Fruit fly (Drosophila melanogaster) whole organism, embryonic: ENCODE results near the gene CG33258.

ENCODE experiments used
- Adf1 ChIP-seq: fragments of 200-800 bp; sonication (Bioruptor generic); IDR thresholded peaks from 2 replicates; pipeline ENCODE4 v1.3.6; 2022; ENCODE audit warnings: missing biosample characterization, missing genetic modification characterization
- Atf3 ChIP-seq: fragments of 200-800 bp; sonication (Bioruptor generic); optimal IDR thresholded peaks from 3 replicates; lab custom pipeline; 2016; ENCODE audit warnings: missing biosample characterization, missing genetic modification characterization
- B-H2 ChIP-seq: fragments of 200-800 bp; sonication (Bioruptor generic); optimal IDR thresholded peaks from 2 replicates; lab custom pipeline; 2018; ENCODE audit warnings: missing biosample characterization, mild to moderate bottlenecking, missing genetic modification characterization
- Bgb ChIP-seq: fragments of 200-800 bp; sonication (Bioruptor generic); IDR thresholded peaks from 2 replicates; pipeline ENCODE4 v1.3.6; 2022; ENCODE audit warnings: missing biosample characterization, missing genetic modification characterization; ENCODE audit not compliant: partially characterized antibody
- CG10431 ChIP-seq: fragments of 200-800 bp; sonication (Bioruptor generic); optimal IDR thresholded peaks from 3 replicates; lab custom pipeline; 2018; ENCODE audit warnings: missing biosample characterization, mild to moderate bottlenecking, missing genetic modification characterization
- CG11085 ChIP-seq: fragments of 200-800 bp; sonication (Bioruptor generic); IDR thresholded peaks from 2 replicates; pipeline ENCODE4 v1.3.6; 2022; ENCODE audit warnings: missing biosample characterization, missing genetic modification characterization
- CG12942 ChIP-seq: fragments of 200-800 bp; sonication (Bioruptor generic); optimal IDR thresholded peaks from 3 replicates; lab custom pipeline; 2016; ENCODE audit warnings: missing biosample characterization, missing genetic modification characterization
- CG15696 ChIP-seq: fragments of 200-800 bp; sonication (Bioruptor generic); optimal IDR thresholded peaks from 2 replicates; lab custom pipeline; 2019; ENCODE audit warnings: missing biosample characterization, mild to moderate bottlenecking, missing genetic modification characterization, moderate library complexity
- CG31441 ChIP-seq: fragments of 200-800 bp; sonication (Bioruptor generic); IDR thresholded peaks from 2 replicates; pipeline ENCODE4 v1.3.6; 2022; ENCODE audit warnings: missing biosample characterization, missing genetic modification characterization
- CG32532 ChIP-seq: fragments of 200-800 bp; sonication (Bioruptor generic); IDR thresholded peaks from 2 replicates; pipeline ENCODE4 v1.3.6; 2022; ENCODE audit warnings: missing biosample characterization, missing genetic modification characterization
- CG32767 ChIP-seq: fragments of 200-800 bp; sonication (Bioruptor generic); IDR thresholded peaks from 2 replicates; pipeline ENCODE4 v1.3.6; 2022; ENCODE audit warnings: missing biosample characterization, missing genetic modification characterization
- CG6654 ChIP-seq: fragments of 200-800 bp; sonication (Bioruptor generic); optimal IDR thresholded peaks from 2 replicates; lab custom pipeline; 2017; ENCODE audit warnings: missing biosample characterization, mild to moderate bottlenecking, missing genetic modification characterization
- CG6813 ChIP-seq: fragments of 200-800 bp; sonication (Bioruptor generic); optimal IDR thresholded peaks from 2 replicates; lab custom pipeline; 2017; ENCODE audit warnings: missing biosample characterization, missing genetic modification characterization, mild to moderate bottlenecking, moderate library complexity, missing genetic modification reagents
- CG7357 ChIP-seq: fragments of 200-800 bp; sonication (Bioruptor generic); IDR thresholded peaks from 3 replicates; pipeline ENCODE4 v1.3.6; 2022; ENCODE audit warnings: missing biosample characterization, missing genetic modification characterization
- CG7745 ChIP-seq: fragments of 200-800 bp; sonication (Bioruptor generic); optimal IDR thresholded peaks from 2 replicates; lab custom pipeline; 2018; ENCODE audit warnings: missing biosample characterization, mild to moderate bottlenecking, missing genetic modification characterization, moderate library complexity
- CG7987 ChIP-seq: fragments of 200-800 bp; sonication (Bioruptor generic); optimal IDR thresholded peaks from 2 replicates; lab custom pipeline; 2018; ENCODE audit warnings: missing biosample characterization, mild to moderate bottlenecking, missing genetic modification characterization, moderate library complexity
- CG8290 ChIP-seq, 3 experiments: fragments of 200-800 bp; sonication (Bioruptor generic); optimal IDR thresholded peaks; 2 replicates each; lab custom pipeline; 2016 to 2019; ENCODE audit warnings: missing biosample characterization in 3 of 3, missing genetic modification characterization in 3 of 3, mild to moderate bottlenecking in 2 of 3, moderate library complexity in 1 of 3
- CG8924 ChIP-seq: fragments of 200-800 bp; optimal IDR thresholded peaks from 3 replicates; lab custom pipeline; 2019; ENCODE audit warnings: missing biosample characterization, mild to moderate bottlenecking, missing genetic modification characterization, moderate library complexity
- CG9215 ChIP-seq: fragments of 200-800 bp; sonication (Bioruptor generic); IDR thresholded peaks from 2 replicates; pipeline ENCODE4 v1.3.6; 2022; ENCODE audit warnings: missing biosample characterization, missing genetic modification characterization
- CG9437 ChIP-seq: fragments of 200-800 bp; sonication (Bioruptor generic); optimal IDR thresholded peaks from 2 replicates; lab custom pipeline; 2018; ENCODE audit warnings: missing biosample characterization, mild to moderate bottlenecking, missing genetic modification characterization
- D19A ChIP-seq: fragments of 200-800 bp; optimal IDR thresholded peaks from 3 replicates; lab custom pipeline; 2019; ENCODE audit warnings: missing biosample characterization, mild to moderate bottlenecking, missing genetic modification characterization, moderate library complexity
- Deaf1 ChIP-seq: fragments of 200-800 bp; optimal IDR thresholded peaks from 3 replicates; lab custom pipeline; 2019; ENCODE audit warnings: missing biosample characterization, mild to moderate bottlenecking, missing genetic modification characterization, moderate library complexity
- Dfd ChIP-seq, 2 experiments: fragments of >200 bp; optimal IDR thresholded peaks; 2 replicates each; lab custom pipeline; 2017; ENCODE audit warnings: missing biosample characterization in 2 of 2, missing genetic modification characterization in 2 of 2
- Dp ChIP-seq: fragments of 200-800 bp; sonication (Bioruptor generic); optimal IDR thresholded peaks from 2 replicates; lab custom pipeline; 2018; ENCODE audit warnings: missing biosample characterization, mild to moderate bottlenecking, missing genetic modification characterization, moderate library complexity
- Dref ChIP-seq: fragments of 200-800 bp; sonication (Bioruptor generic); IDR thresholded peaks from 2 replicates; pipeline ENCODE4 v1.3.6; 2022; ENCODE audit warnings: missing biosample characterization, missing genetic modification characterization
- Fer1 ChIP-seq: fragments of 200-800 bp; sonication (Bioruptor generic); optimal IDR thresholded peaks from 2 replicates; lab custom pipeline; 2017; ENCODE audit warnings: missing biosample characterization, mild to moderate bottlenecking, missing genetic modification characterization
- Fer3 ChIP-seq: fragments of 200-800 bp; sonication (Bioruptor generic); optimal IDR thresholded peaks from 2 replicates; lab custom pipeline; 2018; ENCODE audit warnings: missing biosample characterization, mild to moderate bottlenecking, missing genetic modification characterization, moderate library complexity
- Gsc ChIP-seq: fragments of 200-800 bp; sonication (Bioruptor generic); IDR thresholded peaks from 2 replicates; pipeline ENCODE4 v1.3.6; 2022; ENCODE audit warnings: missing biosample characterization, missing genetic modification characterization
- Gug ChIP-seq: fragments of 200-800 bp; sonication (Bioruptor generic); IDR thresholded peaks from 4 replicates; pipeline ENCODE4 v1.3.6; 2022; ENCODE audit warnings: missing biosample characterization, missing genetic modification characterization
- NFAT ChIP-seq: fragments of 200-800 bp; sonication (Bioruptor generic); IDR thresholded peaks from 2 replicates; pipeline ENCODE4 v1.3.6; 2022; ENCODE audit warnings: missing biosample characterization, missing genetic modification characterization
- Sry-β ChIP-seq: fragments of 200-800 bp; sonication (Bioruptor generic); optimal IDR thresholded peaks from 2 replicates; lab custom pipeline; 2018; ENCODE audit warnings: missing biosample characterization, mild to moderate bottlenecking, missing genetic modification characterization, moderate library complexity
- ab ChIP-seq: fragments of 200-800 bp; sonication (Bioruptor generic); optimal IDR thresholded peaks from 2 replicates; lab custom pipeline; 2016; ENCODE audit warnings: missing biosample characterization, missing genetic modification characterization
- aop ChIP-seq: fragments of 200-800 bp; sonication (Bioruptor generic); IDR thresholded peaks from 2 replicates; pipeline ENCODE4 v1.3.6; 2022; ENCODE audit warnings: missing biosample characterization, missing genetic modification characterization
- dan ChIP-seq: fragments of 200-800 bp; sonication (Bioruptor generic); IDR thresholded peaks from 2 replicates; pipeline ENCODE4 v1.3.6; 2022; ENCODE audit warnings: missing biosample characterization, missing genetic modification characterization
- gcm2 ChIP-seq: fragments of 200-800 bp; sonication (Bioruptor generic); optimal IDR thresholded peaks from 2 replicates; lab custom pipeline; 2016; ENCODE audit warnings: missing biosample characterization, missing genetic modification characterization
- gfzf ChIP-seq: fragments of 200-800 bp; sonication (Bioruptor generic); optimal IDR thresholded peaks from 2 replicates; lab custom pipeline; 2016; ENCODE audit warnings: missing biosample characterization, mild to moderate bottlenecking, missing genetic modification characterization, moderate library complexity
- gsb ChIP-seq: fragments of 200-800 bp; sonication (Bioruptor generic); IDR thresholded peaks from 2 replicates; pipeline ENCODE4 v1.3.6; 2022; ENCODE audit warnings: missing biosample characterization, missing genetic modification characterization
- klu ChIP-seq: fragments of 200-800 bp; sonication (Bioruptor generic); IDR thresholded peaks from 2 replicates; pipeline ENCODE4 v1.3.6; 2022; ENCODE audit warnings: missing biosample characterization, missing genetic modification characterization
- lab ChIP-seq: fragments of 200-800 bp; sonication (Bioruptor generic); optimal IDR thresholded peaks from 3 replicates; lab custom pipeline; 2017; ENCODE audit warnings: missing biosample characterization, missing genetic modification characterization, mild to moderate bottlenecking, moderate library complexity, missing genetic modification reagents
- mirr ChIP-seq: fragments of 200-800 bp; sonication (Bioruptor generic); optimal IDR thresholded peaks from 3 replicates; lab custom pipeline; 2018; ENCODE audit warnings: missing biosample characterization, mild to moderate bottlenecking, missing genetic modification characterization
- pros ChIP-seq: fragments of 200-800 bp; sonication (Bioruptor generic); optimal IDR thresholded peaks from 3 replicates; lab custom pipeline; 2019; ENCODE audit warnings: missing biosample characterization, mild to moderate bottlenecking, missing genetic modification characterization, moderate library complexity
- pzg ChIP-seq: fragments of 200-800 bp; sonication (Bioruptor generic); optimal IDR thresholded peaks from 3 replicates; lab custom pipeline; 2018; ENCODE audit warnings: missing biosample characterization, mild to moderate bottlenecking, missing genetic modification characterization, moderate library complexity
- schlank ChIP-seq: fragments of 200-800 bp; sonication (Bioruptor generic); optimal IDR thresholded peaks from 2 replicates; lab custom pipeline; 2018; ENCODE audit warnings: missing biosample characterization, mild to moderate bottlenecking, missing genetic modification characterization
- slp2 ChIP-seq: fragments of 200-800 bp; sonication (Bioruptor generic); optimal IDR thresholded peaks from 2 replicates; lab custom pipeline; 2016; ENCODE audit warnings: missing biosample characterization, missing genetic modification characterization
- ssp ChIP-seq: fragments of 200-800 bp; sonication (Bioruptor generic); IDR thresholded peaks from 2 replicates; pipeline ENCODE4 v1.3.6; 2022; ENCODE audit warnings: missing biosample characterization, missing genetic modification characterization
- tll ChIP-seq, 2 experiments: fragments of 200-800 bp in 1 of 2; fragments of >200 bp in 1 of 2; sonication (Bioruptor generic) in 1 of 2; optimal IDR thresholded peaks; 2 replicates each; lab custom pipeline; 2017 to 2019; ENCODE audit warnings: missing biosample characterization in 2 of 2, missing genetic modification characterization in 2 of 2, mild to moderate bottlenecking in 1 of 2, moderate library complexity in 1 of 2
- unpg ChIP-seq: fragments of 200-800 bp; sonication (Bioruptor generic); optimal IDR thresholded peaks from 3 replicates; lab custom pipeline; 2018; ENCODE audit warnings: missing biosample characterization, mild to moderate bottlenecking, missing genetic modification characterization, moderate library complexity
- wdn ChIP-seq: fragments of 200-800 bp; sonication (Bioruptor generic); IDR thresholded peaks from 2 replicates; pipeline ENCODE4 v1.3.6; 2022; ENCODE audit warnings: missing biosample characterization, missing genetic modification characterization
- yki ChIP-seq: fragments of >200 bp; optimal IDR thresholded peaks from 3 replicates; lab custom pipeline; 2018
- zfh1 ChIP-seq: fragments of 200-800 bp; sonication (Bioruptor generic); IDR thresholded peaks from 3 replicates; pipeline ENCODE4 v1.3.6; 2022; ENCODE audit warnings: missing biosample characterization, missing genetic modification characterization

Gene CG33258

DNA sequence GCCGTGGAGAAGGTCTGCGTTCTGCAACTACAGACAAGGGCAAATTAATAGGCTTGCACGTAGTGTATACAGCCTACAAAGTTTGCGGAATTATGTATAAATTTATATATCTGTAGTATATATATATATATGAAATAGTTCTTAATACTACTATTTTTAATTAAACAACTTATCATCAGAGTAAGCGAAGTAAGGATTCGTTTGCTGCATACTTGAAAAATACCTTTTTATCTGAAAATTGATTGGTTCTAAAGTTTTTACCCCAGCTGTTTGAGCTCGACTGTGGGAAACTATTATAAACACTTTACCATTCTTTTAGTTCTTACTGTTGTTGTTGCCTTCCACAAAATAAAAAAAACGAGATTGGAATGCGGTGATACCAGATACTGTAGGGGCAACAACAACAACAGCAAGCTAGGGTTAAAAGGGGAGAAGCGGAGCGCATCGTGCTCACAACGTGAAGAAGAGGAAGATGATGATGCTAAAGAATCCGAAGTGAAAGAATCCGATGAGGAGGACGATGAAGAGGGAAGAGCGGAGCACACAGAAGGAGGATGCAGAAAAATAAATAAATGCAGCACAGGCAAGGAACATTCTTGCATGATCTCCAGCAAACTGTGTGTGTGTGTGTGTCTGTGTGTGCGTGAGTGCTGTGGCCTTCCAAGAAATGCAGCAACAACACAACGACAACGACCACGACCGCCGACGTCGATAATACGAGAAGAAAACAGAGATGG, 39.1 kb upstream of the CG33258 start:
- TF ChIP-seq dan (GFP tag; lab: Robert Waterston, UW) (no peak), D19A (tag; lab: Kevin White, UChicago) (peak; percentile 72), gfzf (GFP tag; lab: Kevin White, UChicago) (no peak), CG31441 (GFP tag; lab: Robert Waterston, UW) (peak; percentile 66), yki (lab: Kevin White, UChicago) (no peak), tll (GFP tag; optimal IDR thresholded peaks at IDR 0.05; lab: Kevin White, UChicago) (no peak), CG15696 (tag; lab: Kevin White, UChicago) (peak; percentile 54), CG8924 (tag; lab: Kevin White, UChicago) (peak; percentile 25), Gsc (no peak), CG10431 (GFP tag; lab: Kevin White, UChicago) (no peak), unpg (peak; percentile 49), CG12942 (GFP tag; lab: Kevin White, UChicago) (no peak), CG32532 (GFP tag; lab: Robert Waterston, UW) (no peak), Sry-β (GFP tag; lab: Kevin White, UChicago) (no peak), lab (GFP tag; lab: Kevin White, UChicago) (peak; percentile 50), Dref (GFP tag; lab: Robert Waterston, UW) (no peak), Deaf1 (no peak), ab (GFP tag; lab: Kevin White, UChicago) (no peak), slp2 (GFP tag; lab: Kevin White, UChicago) (no peak), schlank (tag; lab: Kevin White, UChicago) (no peak), CG9437 (GFP tag; lab: Kevin White, UChicago) (peak; percentile 9), gcm2 (no peak), B-H2 (GFP tag; lab: Kevin White, UChicago) (no peak), CG7745 (tag; lab: Kevin White, UChicago) (no peak), CG6654 (GFP tag; lab: Kevin White, UChicago) (no peak), Dfd (GFP tag; optimal IDR thresholded peaks at IDR 0.05; lab: Kevin White, UChicago) (no peak), CG6813 (GFP tag; lab: Kevin White, UChicago) (peak; percentile 50), ssp (GFP tag; lab: Robert Waterston, UW) (no peak), mirr (GFP tag; lab: Kevin White, UChicago) (no peak), CG7987 (GFP tag; lab: Kevin White, UChicago) (no peak), CG7357 (GFP tag; lab: Robert Waterston, UW) (peak; percentile 18; the same call in 1 of the 3 replicates), Fer3 (tag; lab: Kevin White, UChicago) (no peak), klu (GFP tag; lab: Robert Waterston, UW) (no peak), CG32767 (GFP tag; lab: Robert Waterston, UW) (no peak), NFAT (GFP tag; lab: Robert Waterston, UW) (no peak), zfh1 (0 out of 3 replicates have a peak, but pooled peaks have one; percentile 37), wdn (GFP tag; lab: Robert Waterston, UW) (no peak), Gug (GFP tag; lab: Robert Waterston, UW) (no peak), pzg (GFP tag; lab: Kevin White, UChicago) (no peak), Fer1 (no peak), CG11085 (GFP tag; lab: Robert Waterston, UW) (no peak), Bgb (GFP tag; lab: Robert Waterston, UW) (no peak), CG8290 (GFP tag; optimal IDR thresholded peaks at IDR 0.05; lab: Kevin White, UChicago) (peak; percentile 30), CG8290 (tag; optimal IDR thresholded peaks at IDR 0.05; lab: Kevin White, UChicago) (no peak), pros (no peak), Dp (no peak), CG9215 (GFP tag; lab: Robert Waterston, UW) (no peak), Adf1 (GFP tag; lab: Robert Waterston, UW) (no peak), aop (GFP tag; lab: Robert Waterston, UW) (no peak), gsb (GFP tag; lab: Robert Waterston, UW) (no peak), Atf3 (GFP tag; lab: Kevin White, UChicago) (no peak)
